Worm (Caenorhabditis elegans) whole organism, early embryonic: ENCODE data around the gene smcr-8.

ENCODE experiments used
- B0310.2 ChIP-seq: sonication (generic microtip); optimal IDR thresholded peaks from 2 replicates; lab custom pipeline; 2016; ENCODE audit warnings: mild to moderate bottlenecking, missing genetic modification characterization, missing compliant biosample characterization
- F13C5.2 ChIP-seq: sonication (generic microtip); optimal IDR thresholded peaks from 2 replicates; lab custom pipeline; 2017; ENCODE audit warnings: mild to moderate bottlenecking, missing genetic modification characterization, inconsistent platforms, missing compliant biosample characterization
- aly-1 ChIP-seq: sonication (generic microtip); optimal IDR thresholded peaks from 2 replicates; lab custom pipeline; 2016; ENCODE audit warnings: missing genetic modification characterization, missing compliant biosample characterization
- ama-1 ChIP-seq: fragments of 150-350 bp; optimal IDR thresholded peaks from 2 replicates; lab custom pipeline; 2014
- ceh-13 ChIP-seq: fragments of 200-800 bp; sonication (Bioruptor generic); optimal IDR thresholded peaks from 2 replicates; lab custom pipeline; 2018; ENCODE audit warnings: mild to moderate bottlenecking, missing genetic modification characterization, missing compliant biosample characterization
- ceh-36 ChIP-seq: sonication (generic microtip); optimal IDR thresholded peaks from 2 replicates; lab custom pipeline; 2016; ENCODE audit warnings: missing genetic modification characterization, inconsistent platforms, missing compliant biosample characterization
- ets-7 ChIP-seq: sonication (generic microtip); optimal IDR thresholded peaks from 2 replicates; lab custom pipeline; 2016; ENCODE audit warnings: missing genotype, missing genetic modification characterization, missing compliant biosample characterization
- flt-1 ChIP-seq: fragments of 200-800 bp; sonication (Bioruptor generic); IDR thresholded peaks from 2 replicates; pipeline ENCODE4 v1.3.6; 2022; ENCODE audit warnings: missing genetic modification characterization, missing compliant biosample characterization
- hmbx-1 ChIP-seq: sonication (generic microtip); optimal IDR thresholded peaks from 2 replicates; lab custom pipeline; 2016; ENCODE audit warnings: mild to moderate bottlenecking, missing genetic modification characterization, missing compliant biosample characterization
- pes-1 ChIP-seq: fragments of 200-800 bp; sonication (Bioruptor generic); IDR thresholded peaks from 2 replicates; pipeline ENCODE4 v1.3.6; 2022; ENCODE audit warnings: missing genetic modification reagents, missing genetic modification characterization, missing compliant biosample characterization
- tbx-37 ChIP-seq: fragments of 200-800 bp; sonication (Bioruptor generic); conservative IDR thresholded peaks from 2 replicates; pipeline ENCODE4 v1.3.6; 2022; ENCODE audit warnings: missing genetic modification reagents, missing genetic modification characterization, missing compliant biosample characterization
- tra-4 ChIP-seq: sonication (generic microtip); optimal IDR thresholded peaks from 2 replicates; lab custom pipeline; 2017; ENCODE audit warnings: missing genetic modification characterization, missing compliant biosample characterization

- no peak for TF ChIP-seq tbx-37 (GFP tag; lab: Robert Waterston, UW)
- TF ChIP-seq ama-1 (lab: Kevin White, UChicago), result no peak
- no peak for TF ChIP-seq pes-1 (GFP tag; lab: Robert Waterston, UW)
- TF ChIP-seq flt-1, result no peak
- no peak for TF ChIP-seq hmbx-1 (tag; lab: Kevin White, UChicago)
- no peak for TF ChIP-seq B0310.2 (tag; lab: Kevin White, UChicago)
- TF ChIP-seq F13C5.2 (tag; lab: Kevin White, UChicago), result no peak
- no peak for TF ChIP-seq tra-4 (tag; lab: Kevin White, UChicago)
- TF ChIP-seq ceh-13 (GFP tag; lab: Kevin White, UChicago), result no peak
- no peak for TF ChIP-seq ceh-36 (tag; lab: Kevin White, UChicago)
- no peak for TF ChIP-seq ets-7
- no peak for TF ChIP-seq aly-1 (tag; lab: Kevin White, UChicago)
Measured at ce11 chrIII:4998111-4998859, 890 bp upstream of the smcr-8 start, which contains the start of gene tmem-131.
